Fruit fly (Drosophila melanogaster) S2 (cell line): ENCODE measurements around the gene Elys.

Source experiments
- CG8478 ChIP-seq: fragments of >200 bp; optimal IDR thresholded peaks from 2 replicates; lab custom pipeline; 2018
- CTCF ChIP-seq, 2 experiments: fragments of >200 bp; optimal IDR thresholded peaks; 2 replicates each; lab custom pipeline; 2018

DNA sequence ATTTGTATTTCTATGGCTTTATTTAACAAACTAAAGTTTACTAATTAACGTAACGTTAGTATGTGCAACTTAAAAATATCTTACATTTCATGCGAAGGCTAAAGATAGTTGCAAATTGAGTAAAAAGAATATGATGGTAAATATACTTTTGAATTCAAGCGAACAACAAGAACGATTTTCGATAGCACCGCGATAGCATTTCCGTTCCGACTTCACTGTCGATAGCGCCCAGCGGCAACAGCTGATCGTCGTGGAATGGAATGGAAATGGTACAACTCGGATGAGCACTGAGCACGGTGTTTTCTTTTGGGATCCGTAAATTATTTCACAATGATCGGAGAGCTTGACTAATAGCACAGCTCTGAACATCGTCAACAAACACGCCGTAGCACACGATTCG, 38.6 kb upstream of the Elys start:
- TF ChIP-seq CTCF (optimal IDR thresholded peaks at IDR 0.05; lab: Kevin White, UChicago) = no peak
- TF ChIP-seq CG8478 (lab: Kevin White, UChicago) = no peak
